Worm (Caenorhabditis elegans) whole organism, early embryonic: ENCODE results near the gene clec-169.

Experiments
- B0310.2 ChIP-seq: sonication (generic microtip); optimal IDR thresholded peaks from 2 replicates; lab custom pipeline; 2016; ENCODE audit warnings: mild to moderate bottlenecking, missing genetic modification characterization, missing compliant biosample characterization
- aly-1 ChIP-seq: sonication (generic microtip); optimal IDR thresholded peaks from 2 replicates; lab custom pipeline; 2016; ENCODE audit warnings: missing genetic modification characterization, missing compliant biosample characterization
- ama-1 ChIP-seq: fragments of 150-350 bp; optimal IDR thresholded peaks from 2 replicates; lab custom pipeline; 2014
- ceh-13 ChIP-seq: fragments of 200-800 bp; sonication (Bioruptor generic); optimal IDR thresholded peaks from 2 replicates; lab custom pipeline; 2018; ENCODE audit warnings: mild to moderate bottlenecking, missing genetic modification characterization, missing compliant biosample characterization
- ceh-36 ChIP-seq: sonication (generic microtip); optimal IDR thresholded peaks from 2 replicates; lab custom pipeline; 2016; ENCODE audit warnings: missing genetic modification characterization, inconsistent platforms, missing compliant biosample characterization
- ets-7 ChIP-seq: sonication (generic microtip); optimal IDR thresholded peaks from 2 replicates; lab custom pipeline; 2016; ENCODE audit warnings: missing genotype, missing genetic modification characterization, missing compliant biosample characterization
- flt-1 ChIP-seq: fragments of 200-800 bp; sonication (Bioruptor generic); IDR thresholded peaks from 2 replicates; pipeline ENCODE4 v1.3.6; 2022; ENCODE audit warnings: missing genetic modification characterization, missing compliant biosample characterization
- hmbx-1 ChIP-seq: sonication (generic microtip); optimal IDR thresholded peaks from 2 replicates; lab custom pipeline; 2016; ENCODE audit warnings: mild to moderate bottlenecking, missing genetic modification characterization, missing compliant biosample characterization
- hnd-1 ChIP-seq: sonication (generic microtip); optimal IDR thresholded peaks from 2 replicates; lab custom pipeline; 2016; ENCODE audit warnings: missing genetic modification characterization, missing compliant biosample characterization
- sea-1 ChIP-seq: fragments of 200-800 bp; sonication (Bioruptor generic); conservative IDR thresholded peaks from 2 replicates; pipeline ENCODE4 v1.3.6; 2022; ENCODE audit warnings: missing genetic modification characterization, missing compliant biosample characterization
- tbx-37 ChIP-seq: fragments of 200-800 bp; sonication (Bioruptor generic); conservative IDR thresholded peaks from 2 replicates; pipeline ENCODE4 v1.3.6; 2022; ENCODE audit warnings: missing genetic modification reagents, missing genetic modification characterization, missing compliant biosample characterization
- tra-4 ChIP-seq: sonication (generic microtip); optimal IDR thresholded peaks from 2 replicates; lab custom pipeline; 2017; ENCODE audit warnings: missing genetic modification characterization, missing compliant biosample characterization

ce11 chrIV:1239686-1240085 is 21.4 kb upstream of the clec-169 start, which contains the start of gene F38A1.8:
- TF ChIP-seq ceh-36 (tag; lab: Kevin White, UChicago) (no peak), ama-1 (lab: Kevin White, UChicago) (no peak), tbx-37 (no peak), B0310.2 (tag; lab: Kevin White, UChicago) (no peak), aly-1 (tag; lab: Kevin White, UChicago) (no peak), ets-7 (tag; lab: Kevin White, UChicago) (no peak), ceh-13 (GFP tag; lab: Kevin White, UChicago) (no peak), flt-1 (GFP tag; lab: Robert Waterston, UW) (no peak), hmbx-1 (no peak), tra-4 (tag; lab: Kevin White, UChicago) (no peak), sea-1 (no peak), hnd-1 (tag; lab: Kevin White, UChicago) (no peak)
